Fruit fly (Drosophila melanogaster): Measurements from ENCODE around the gene RIOK2.
A peak's percentile ranks its signal among the peaks of the same experiment; 100 is the strongest.

Gene RIOK2

dm6 chr3R:25236121-25236520, 29.5 kb upstream of the RIOK2 start:
- TF ChIP-seq Myc (optimal IDR thresholded peaks at IDR 0.05): no peak
- TF ChIP-seq Sp1 (GFP tag; optimal IDR thresholded peaks at IDR 0.05): no peak

dm6 chr3R:25237314-25237713, 28.3 kb upstream of the RIOK2 start, which contains the start of gene Jhbp7:
Gene Jhbp7 (plus strand): TSS chr3R:25237614.
- TF ChIP-seq tai (GFP tag; optimal IDR thresholded peaks at IDR 0.05) (no peak), Hnf4 (GFP tag; optimal IDR thresholded peaks at IDR 0.05) (no peak), Sp1 (GFP tag; optimal IDR thresholded peaks at IDR 0.05) (no peak), pan (optimal IDR thresholded peaks at IDR 0.05) (no peak)

dm6 chr3R:25238771-25239700, 26.6 kb upstream of the RIOK2 start:
- TF ChIP-seq brk (GFP tag; optimal IDR thresholded peaks at IDR 0.05) (no peak), dmrt93B (GFP tag; optimal IDR thresholded peaks at IDR 0.05) (no peak), Jra (GFP tag; optimal IDR thresholded peaks at IDR 0.05) (no peak), h (GFP tag; optimal IDR thresholded peaks at IDR 0.05) (no peak), jim (GFP tag; optimal IDR thresholded peaks at IDR 0.05) (no peak), psq (GFP tag; optimal IDR thresholded peaks at IDR 0.05) (no peak), usp (GFP tag; optimal IDR thresholded peaks at IDR 0.05) (no peak), Vsx2 (GFP tag; optimal IDR thresholded peaks at IDR 0.05; ENCODE audit: partially characterized antibody) (no peak)

- TF ChIP-seq N (GFP tag; optimal IDR thresholded peaks at IDR 0.05): no peak
- TF ChIP-seq Abd-B (GFP tag; optimal IDR thresholded peaks at IDR 0.05): no peak
- TF ChIP-seq GATAd (GFP tag; optimal IDR thresholded peaks at IDR 0.05): no peak
- TF ChIP-seq sv (GFP tag; optimal IDR thresholded peaks at IDR 0.05): no peak
- TF ChIP-seq h (GFP tag; optimal IDR thresholded peaks at IDR 0.05): no peak
- no peak for TF ChIP-seq brk (GFP tag; optimal IDR thresholded peaks at IDR 0.05)
- TF ChIP-seq psq (GFP tag; optimal IDR thresholded peaks at IDR 0.05): no peak
- TF ChIP-seq rgr (GFP tag; optimal IDR thresholded peaks at IDR 0.05): no peak
- TF ChIP-seq dl (GFP tag; optimal IDR thresholded peaks at IDR 0.05; ENCODE audit: insufficient read depth in 1 of 2, partially characterized antibody in 2 of 2): no peak
- no peak for TF ChIP-seq HLH106 (tag; optimal IDR thresholded peaks at IDR 0.05)
- TF ChIP-seq dsf (GFP tag; optimal IDR thresholded peaks at IDR 0.05; ENCODE audit: borderline replicate concordance): no peak
- no peak for TF ChIP-seq Vsx2 (GFP tag; optimal IDR thresholded peaks at IDR 0.05; ENCODE audit: partially characterized antibody)
- TF ChIP-seq foxo (GFP tag; optimal IDR thresholded peaks at IDR 0.05): no peak
- TF ChIP-seq CrebA (GFP tag; optimal IDR thresholded peaks at IDR 0.05; ENCODE audit: borderline replicate concordance): no peak
- no peak for TF ChIP-seq ey (GFP tag; optimal IDR thresholded peaks at IDR 0.05)
- TF ChIP-seq lola (GFP tag; optimal IDR thresholded peaks at IDR 0.05): no peak
- no peak for TF ChIP-seq Dfd (GFP tag; optimal IDR thresholded peaks at IDR 0.05)
Measured at dm6 chr3R:25239880-25240279, 25.8 kb upstream of the RIOK2 start, which contains the start of gene to. Gene to (plus strand): TSS chr3R:25240180.

dm6 chr3R:25241507-25242070, 24.1 kb upstream of the RIOK2 start, which contains the start of gene CG11854:
Gene CG11854 (plus strand): TSS chr3R:25242020.
- TF ChIP-seq brk (GFP tag; optimal IDR thresholded peaks at IDR 0.05) (no peak), Rel (GFP tag; optimal IDR thresholded peaks at IDR 0.05) (no peak), Rel (tag; optimal IDR thresholded peaks at IDR 0.05) (peak; percentile 76)

- TF ChIP-seq Myc (optimal IDR thresholded peaks at IDR 0.05) (peak; percentile 51), dl (GFP tag; optimal IDR thresholded peaks at IDR 0.05; ENCODE audit: insufficient read depth in 1 of 2, partially characterized antibody in 2 of 2) (no peak), lola (GFP tag; optimal IDR thresholded peaks at IDR 0.05) (no peak), Dfd (GFP tag; optimal IDR thresholded peaks at IDR 0.05) (no peak), Rel (GFP tag; optimal IDR thresholded peaks at IDR 0.05) (no peak), Rel (tag; optimal IDR thresholded peaks at IDR 0.05) (peak; percentile 77), OdsH (GFP tag; optimal IDR thresholded peaks at IDR 0.05) (no peak), HLH106 (tag; optimal IDR thresholded peaks at IDR 0.05) (no peak), Abd-B (GFP tag; optimal IDR thresholded peaks at IDR 0.05) (no peak), Hr78 (GFP tag; optimal IDR thresholded peaks at IDR 0.05) (no peak), Sp1 (GFP tag; optimal IDR thresholded peaks at IDR 0.05) (no peak), Vsx2 (GFP tag; optimal IDR thresholded peaks at IDR 0.05; ENCODE audit: partially characterized antibody) (no peak), rgr (GFP tag; optimal IDR thresholded peaks at IDR 0.05) (no peak)
Measured at dm6 chr3R:25245052-25245813, 20.4 kb upstream of the RIOK2 start, which contains the start of gene bam. Gene bam (minus strand): TSS chr3R:25245109.
